Worm (Caenorhabditis elegans): ENCODE data around the gene mps-4.

Gene mps-4

DNA sequence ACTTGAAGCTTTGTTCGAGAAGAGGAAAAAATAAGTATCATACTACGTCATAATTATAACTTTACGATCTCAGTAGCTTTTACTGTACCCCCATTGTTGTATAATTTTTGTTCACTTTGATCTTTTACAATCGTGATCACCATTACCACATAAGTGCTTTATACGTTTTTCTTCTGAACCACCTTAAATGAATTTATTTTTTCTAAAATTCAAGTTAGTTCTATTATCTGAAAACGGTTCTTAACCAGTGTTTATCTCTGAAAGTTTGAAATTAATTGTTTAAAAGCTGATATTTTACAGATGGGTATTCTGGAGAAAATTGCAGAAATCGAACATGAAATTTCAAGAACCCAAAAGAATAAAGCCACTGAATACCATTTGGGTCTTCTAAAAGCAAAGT lies 26.0 kb downstream of the mps-4 start, which contains the start of gene C02F5.3:
Gene C02F5.3 (plus strand): TSS at position 301 of the 400 bp plus-strand sequence.
- no peak for TF ChIP-seq unc-62 (GFP tag; optimal IDR thresholded peaks at IDR 0.05)
- TF ChIP-seq sptf-1 (tag; optimal IDR thresholded peaks at IDR 0.05): no peak
- no peak for TF ChIP-seq unc-39 (tag; optimal IDR thresholded peaks at IDR 0.05)
- TF ChIP-seq elt-1 (tag; optimal IDR thresholded peaks at IDR 0.05; ENCODE audit: borderline replicate concordance, insufficient read depth): no peak
- TF ChIP-seq nhr-28 (tag; optimal IDR thresholded peaks at IDR 0.05): no peak
- no peak for TF ChIP-seq snpc-4 (tag; optimal IDR thresholded peaks at IDR 0.05)
- no peak for TF ChIP-seq ham-2 (GFP tag; optimal IDR thresholded peaks at IDR 0.05)
- no peak for TF ChIP-seq ceh-83 (GFP tag; optimal IDR thresholded peaks at IDR 0.05)
- no peak for TF ChIP-seq cnd-1 (tag; optimal IDR thresholded peaks at IDR 0.05)
- TF ChIP-seq flh-1 (GFP tag; optimal IDR thresholded peaks at IDR 0.05): no peak
- no peak for TF ChIP-seq nhr-2 (tag; optimal IDR thresholded peaks at IDR 0.05)
- TF ChIP-seq tbx-8 (GFP tag; optimal IDR thresholded peaks at IDR 0.05): no peak
- no peak for TF ChIP-seq elt-3 (tag; optimal IDR thresholded peaks at IDR 0.05)
- TF ChIP-seq ces-1 (GFP tag; optimal IDR thresholded peaks at IDR 0.05): no peak

DNA sequence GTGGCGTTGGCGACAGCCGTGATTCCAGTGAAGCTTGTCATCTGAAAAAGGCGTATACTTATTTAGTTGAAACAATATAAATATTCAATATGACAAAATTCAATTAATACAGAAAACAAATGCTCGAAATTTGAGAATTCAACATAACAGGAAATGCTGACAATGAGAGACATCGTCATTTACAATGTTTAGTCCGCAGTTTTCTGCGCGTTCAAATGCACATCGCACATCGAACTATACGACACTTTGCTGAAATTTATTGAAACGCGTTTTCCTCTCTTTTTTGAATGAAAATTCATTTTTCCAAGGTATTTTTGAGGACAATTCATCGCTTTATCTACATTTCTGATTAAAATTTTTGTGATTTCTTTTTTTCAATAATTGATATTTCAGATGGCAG lies 27.5 kb downstream of the mps-4 start, which contains the start of the genes pbs-6 and cids-1:
Gene pbs-6 (minus strand): TSS at position 41 of the 400 bp plus-strand sequence.
Gene cids-1 (plus strand): TSS at position 394 of the 400 bp plus-strand sequence.
- no peak for TF ChIP-seq blmp-1 (tag; optimal IDR thresholded peaks at IDR 0.05)
- TF ChIP-seq hlh-1 (tag; optimal IDR thresholded peaks at IDR 0.05): peak; percentile 6
- peak; percentile 6 for TF ChIP-seq lsy-2 (tag; optimal IDR thresholded peaks at IDR 0.05)

DNA sequence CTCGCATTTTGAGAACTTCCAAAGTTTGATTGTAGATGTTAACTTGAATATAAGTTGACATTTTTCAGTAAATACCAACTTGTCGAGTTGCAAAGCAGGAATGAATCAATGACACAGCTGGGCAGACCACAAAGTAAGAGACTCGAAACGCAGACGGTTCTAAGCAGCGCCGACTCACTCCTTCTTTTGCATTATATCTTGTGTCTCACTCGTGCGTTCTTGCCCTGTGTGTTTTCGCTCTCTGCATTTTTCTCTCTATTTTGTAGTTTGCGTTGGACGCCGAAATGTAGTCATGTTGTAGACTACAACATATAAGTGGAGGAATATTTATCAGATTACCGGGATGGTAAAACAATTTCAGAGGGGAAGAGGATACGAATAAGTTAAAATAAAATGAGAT lies 28.8 kb downstream of the mps-4 start, which contains the start of gene C02F5.12:
Gene C02F5.12 (minus strand): TSS at position 221 of the 400 bp plus-strand sequence.
- no peak for TF ChIP-seq zip-8 (tag; optimal IDR thresholded peaks at IDR 0.05)
- no peak for TF ChIP-seq blmp-1 (tag; optimal IDR thresholded peaks at IDR 0.05)
- no peak for TF ChIP-seq ceh-39 (tag; optimal IDR thresholded peaks at IDR 0.05)
- no peak for TF ChIP-seq unc-120 (tag; optimal IDR thresholded peaks at IDR 0.05; ENCODE audit: poor library complexity, severe bottlenecking)
- peak; percentile 95 for TF ChIP-seq nhr-12 (tag; optimal IDR thresholded peaks at IDR 0.05)
- no peak for TF ChIP-seq ham-2 (GFP tag; optimal IDR thresholded peaks at IDR 0.05)
- TF ChIP-seq hlh-1 (tag; optimal IDR thresholded peaks at IDR 0.05): no peak
- no peak for TF ChIP-seq unc-62 (GFP tag; optimal IDR thresholded peaks at IDR 0.05)
- no peak for TF ChIP-seq mls-2 (tag; optimal IDR thresholded peaks at IDR 0.05)
- no peak for TF ChIP-seq lin-13 (tag; optimal IDR thresholded peaks at IDR 0.05)
- no peak for TF ChIP-seq unc-39 (tag; optimal IDR thresholded peaks at IDR 0.05)
- no peak for TF ChIP-seq flh-1 (GFP tag; optimal IDR thresholded peaks at IDR 0.05)
- peak; percentile 3 for TF ChIP-seq lsy-2 (tag; optimal IDR thresholded peaks at IDR 0.05)
- no peak for TF ChIP-seq pha-4 (tag; optimal IDR thresholded peaks at IDR 0.05)
- TF ChIP-seq nhr-28 (tag; optimal IDR thresholded peaks at IDR 0.05): peak; percentile 19
- TF ChIP-seq mep-1 (tag; optimal IDR thresholded peaks at IDR 0.05): peak; percentile 6

DNA sequence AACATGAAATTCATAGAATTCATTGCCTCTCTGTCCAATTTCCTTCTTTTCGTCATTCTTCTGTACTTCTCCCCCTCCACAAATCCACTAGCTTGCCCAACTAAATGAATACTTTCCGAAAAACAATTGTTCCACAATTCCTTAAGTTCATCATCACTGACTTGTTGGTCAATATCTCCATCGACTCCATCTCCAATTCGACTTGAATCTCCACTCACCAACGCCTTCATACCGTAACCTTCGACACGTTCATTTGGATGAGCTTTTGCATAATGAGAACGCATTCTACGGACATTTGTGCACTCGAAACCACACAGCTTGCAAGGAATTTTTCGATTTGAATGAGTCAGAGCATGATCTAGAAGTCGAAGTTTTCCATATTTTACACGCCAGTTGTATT lies 30.6 kb downstream of the mps-4 start:
- TF ChIP-seq nhr-12 (tag; optimal IDR thresholded peaks at IDR 0.05) (no peak), ceh-43 (GFP tag; optimal IDR thresholded peaks at IDR 0.05) (no peak), M03D4.4 (tag; optimal IDR thresholded peaks at IDR 0.05) (no peak), mep-1 (tag; optimal IDR thresholded peaks at IDR 0.05) (no peak)

DNA sequence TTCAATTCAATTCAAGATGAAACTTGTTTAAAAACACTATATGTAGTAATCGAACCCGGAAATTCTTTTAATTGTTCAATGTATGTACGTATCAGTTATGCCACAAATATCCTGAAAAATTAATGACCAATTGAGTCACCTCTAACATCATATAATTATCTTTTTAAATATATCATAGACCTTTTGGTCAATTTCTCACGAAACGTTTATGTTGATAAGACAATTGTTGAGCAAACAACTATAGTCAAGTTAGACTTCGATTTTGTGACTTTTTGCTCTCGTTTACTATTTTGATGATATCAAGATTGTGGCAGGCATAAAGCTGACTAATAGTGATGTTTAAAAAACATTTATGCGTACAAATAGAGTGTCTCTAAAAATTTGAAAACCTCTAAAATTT lies 31.3 kb downstream of the mps-4 start:
- TF ChIP-seq ceh-83 (GFP tag; optimal IDR thresholded peaks at IDR 0.05): no peak
- TF ChIP-seq flh-1 (GFP tag; optimal IDR thresholded peaks at IDR 0.05): no peak
- TF ChIP-seq tbx-8 (GFP tag; optimal IDR thresholded peaks at IDR 0.05): no peak
- no peak for TF ChIP-seq nhr-76 (tag; optimal IDR thresholded peaks at IDR 0.05)
- TF ChIP-seq ham-2 (GFP tag; optimal IDR thresholded peaks at IDR 0.05): no peak
- no peak for TF ChIP-seq nhr-2 (tag; optimal IDR thresholded peaks at IDR 0.05)
- TF ChIP-seq unc-39 (tag; optimal IDR thresholded peaks at IDR 0.05): no peak
- TF ChIP-seq pha-4 (tag; optimal IDR thresholded peaks at IDR 0.05): no peak
- no peak for TF ChIP-seq drap-1 (GFP tag; optimal IDR thresholded peaks at IDR 0.05)
- no peak for TF ChIP-seq ceh-39 (tag; optimal IDR thresholded peaks at IDR 0.05)
- TF ChIP-seq ceh-43 (GFP tag; optimal IDR thresholded peaks at IDR 0.05): no peak
- no peak for TF ChIP-seq lin-13 (tag; optimal IDR thresholded peaks at IDR 0.05)
- no peak for TF ChIP-seq mep-1 (tag; optimal IDR thresholded peaks at IDR 0.05)
- TF ChIP-seq M03D4.4 (tag; optimal IDR thresholded peaks at IDR 0.05): no peak
- TF ChIP-seq cnd-1 (tag; optimal IDR thresholded peaks at IDR 0.05): no peak
- TF ChIP-seq mls-2 (tag; optimal IDR thresholded peaks at IDR 0.05): no peak
- TF ChIP-seq elt-3 (tag; optimal IDR thresholded peaks at IDR 0.05): no peak
- TF ChIP-seq nhr-28 (tag; optimal IDR thresholded peaks at IDR 0.05): no peak
- no peak for TF ChIP-seq sptf-1 (tag; optimal IDR thresholded peaks at IDR 0.05)
